Worm (Caenorhabditis elegans): ENCODE measurements around the gene C50B6.9.

DNA sequence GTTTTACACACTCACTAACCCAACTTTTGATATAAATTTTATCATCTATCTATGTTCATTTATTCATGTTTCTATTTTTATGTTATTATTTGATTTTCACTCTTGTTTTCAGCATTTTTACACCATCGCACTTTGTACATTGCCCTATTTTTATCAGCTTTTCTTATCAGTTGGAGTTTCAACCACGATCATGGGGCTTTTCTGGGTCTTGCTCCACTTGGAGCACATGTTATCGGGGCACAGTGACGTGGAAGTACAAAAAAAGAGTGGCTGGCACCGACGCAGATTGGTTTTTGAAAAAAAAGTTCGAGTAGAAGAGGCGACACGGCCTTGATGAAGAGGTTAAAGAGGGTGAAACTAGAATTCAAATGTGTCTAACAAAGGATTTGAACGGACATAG is 41.0 kb downstream of the C50B6.9 start:
- TF ChIP-seq tab-1 (GFP tag; IDR thresholded peaks at IDR 0.05): no peak
- TF ChIP-seq klf-2 (GFP tag; conservative IDR thresholded peaks at IDR 0.05): no peak
- TF ChIP-seq ztf-29 (GFP tag; IDR thresholded peaks at IDR 0.05): no peak
- TF ChIP-seq ztf-23 (GFP tag; IDR thresholded peaks at IDR 0.05): no peak
- no peak for TF ChIP-seq ref-1 (GFP tag; conservative IDR thresholded peaks at IDR 0.05)
- no peak for TF ChIP-seq flt-1 (GFP tag; IDR thresholded peaks at IDR 0.05)
- no peak for TF ChIP-seq med-1 (GFP tag; optimal IDR thresholded peaks at IDR 0.05; ENCODE audit: insufficient read depth)
- TF ChIP-seq cog-1 (tag; optimal IDR thresholded peaks at IDR 0.05): no peak

Measured in whole organism, midembryonic.